Worm (Caenorhabditis elegans) whole organism, L1 larva: Measurements from ENCODE around the gene Y14H12B.1.

Experiments
- F16B12.6 ChIP-seq: fragments of 150-350 bp; optimal IDR thresholded peaks from 2 replicates; lab custom pipeline; 2014; ENCODE audit warnings: missing biosample characterization, missing genetic modification characterization
- Y116A8C.19 ChIP-seq: sonication (generic microtip); optimal IDR thresholded peaks from 2 replicates; lab custom pipeline; 2016; ENCODE audit warnings: missing compliant biosample characterization, missing genetic modification characterization, borderline replicate concordance
- alr-1 ChIP-seq: fragments of 200-800 bp; sonication (Bioruptor generic); optimal IDR thresholded peaks from 2 replicates; lab custom pipeline; 2018; ENCODE audit warnings: borderline replicate concordance, mild to moderate bottlenecking, missing genetic modification characterization, missing compliant biosample characterization
- aly-2 ChIP-seq: fragments of 150-350 bp; optimal IDR thresholded peaks from 2 replicates; lab custom pipeline; 2014; ENCODE audit warnings: missing biosample characterization, missing genetic modification characterization
- ama-1 ChIP-seq: fragments of 150-350 bp; optimal IDR thresholded peaks from 2 replicates; lab custom pipeline; 2014
- blmp-1 ChIP-seq: fragments of 150-350 bp; optimal IDR thresholded peaks from 2 replicates; lab custom pipeline; 2014; ENCODE audit warnings: missing biosample characterization, missing genetic modification characterization
- ceh-82 ChIP-seq, 3 experiments: fragments of 150-350 bp in 1 of 3; sonication (generic microtip) in 2 of 3; optimal IDR thresholded peaks; 2 replicates each; lab custom pipeline; 2014 to 2017; ENCODE audit warnings: missing biosample characterization in 3 of 3, missing genetic modification characterization in 3 of 3
- ceh-90 ChIP-seq: sonication (generic microtip); optimal IDR thresholded peaks from 2 replicates; lab custom pipeline; 2016; ENCODE audit warnings: missing genetic modification characterization, missing compliant biosample characterization
- ces-1 ChIP-seq: fragments of 150-350 bp; optimal IDR thresholded peaks from 2 replicates; lab custom pipeline; 2014; ENCODE audit warnings: missing biosample characterization, missing genetic modification reagents, missing genetic modification characterization
- dsc-1 ChIP-seq: sonication (generic microtip); optimal IDR thresholded peaks from 2 replicates; lab custom pipeline; 2016; ENCODE audit warnings: mild to moderate bottlenecking, missing genetic modification characterization, missing compliant biosample characterization
- efl-1 ChIP-seq, 4 experiments: fragments of 150-350 bp; optimal IDR thresholded peaks in 3 of 4; peaks in 1 of 4; 1 replicate in 1 of 4; 2 replicates in 3 of 4; lab custom pipeline; 2014; ENCODE audit warnings: missing biosample characterization in 2 of 4, missing genetic modification characterization in 2 of 4, missing genetic modification reagents in 2 of 4
- egl-13 ChIP-seq: sonication (generic microtip); optimal IDR thresholded peaks from 2 replicates; lab custom pipeline; 2016; ENCODE audit warnings: missing genotype, missing genetic modification reagents, missing genetic modification characterization, missing compliant biosample characterization
- egl-27 ChIP-seq, 2 experiments: fragments of 150-350 bp in 1 of 2; sonication (generic microtip); optimal IDR thresholded peaks; 3 replicates each; lab custom pipeline; 2017 to 2018; ENCODE audit warnings: missing biosample characterization in 2 of 2, missing genetic modification characterization in 2 of 2, missing genetic modification reagents in 2 of 2
- elt-2 ChIP-seq: sonication (generic microtip); optimal IDR thresholded peaks from 2 replicates; lab custom pipeline; 2016; ENCODE audit warnings: missing genetic modification characterization, mild to moderate bottlenecking, inconsistent platforms, missing compliant biosample characterization, missing genetic modification reagents
- fkh-4 ChIP-seq: sonication (generic microtip); optimal IDR thresholded peaks from 2 replicates; lab custom pipeline; 2016; ENCODE audit warnings: missing compliant biosample characterization, missing genetic modification characterization, borderline replicate concordance
- fkh-8 ChIP-seq: sonication (generic microtip); optimal IDR thresholded peaks from 2 replicates; lab custom pipeline; 2016; ENCODE audit warnings: mild to moderate bottlenecking, missing genetic modification characterization, missing compliant biosample characterization
- grh-1 ChIP-seq: fragments of 200-800 bp; sonication (Bioruptor generic); IDR thresholded peaks from 2 replicates; pipeline ENCODE4 v1.3.6; 2022; ENCODE audit warnings: missing genetic modification reagents, missing genetic modification characterization, missing compliant biosample characterization
- hlh-17 ChIP-seq: fragments of 200-800 bp; sonication (Bioruptor generic); optimal IDR thresholded peaks from 2 replicates; lab custom pipeline; 2018; ENCODE audit warnings: missing genetic modification characterization, mild to moderate bottlenecking, missing compliant biosample characterization, moderate library complexity, borderline replicate concordance
- hlh-4 ChIP-seq: sonication (generic microtip); optimal IDR thresholded peaks from 2 replicates; lab custom pipeline; 2016; ENCODE audit warnings: mild to moderate bottlenecking, missing genetic modification characterization, missing compliant biosample characterization
- hpl-2 ChIP-seq: fragments of 150-350 bp; optimal IDR thresholded peaks from 2 replicates; lab custom pipeline; 2014; ENCODE audit warnings: missing biosample characterization, missing genetic modification reagents, missing genetic modification characterization
- irx-1 ChIP-seq: sonication (generic microtip); optimal IDR thresholded peaks from 2 replicates; lab custom pipeline; 2016; ENCODE audit warnings: missing genetic modification characterization, missing compliant biosample characterization
- isw-1 ChIP-seq: fragments of 200-800 bp; sonication (Bioruptor generic); IDR thresholded peaks from 2 replicates; pipeline ENCODE4 v1.3.6; 2022; ENCODE audit warnings: missing genetic modification characterization, missing compliant biosample characterization
- lin-14 ChIP-seq: fragments of 200-800 bp; sonication (Bioruptor generic); optimal IDR thresholded peaks from 2 replicates; lab custom pipeline; 2018; ENCODE audit warnings: mild to moderate bottlenecking, missing genetic modification characterization, moderate library complexity, missing compliant biosample characterization
- lin-15B ChIP-seq: fragments of 150-350 bp; sonication (generic microtip); optimal IDR thresholded peaks from 3 replicates; lab custom pipeline; 2014; ENCODE audit warnings: missing biosample characterization, missing genetic modification characterization
- lir-3 ChIP-seq: sonication (generic microtip); optimal IDR thresholded peaks from 2 replicates; lab custom pipeline; 2016; ENCODE audit warnings: mild to moderate bottlenecking, missing genetic modification characterization, moderate library complexity, missing compliant biosample characterization; ENCODE audit not compliant: poor library complexity
- lsy-2 ChIP-seq, 2 experiments: fragments of 150-350 bp; optimal IDR thresholded peaks; 2 replicates each; lab custom pipeline; 2014; ENCODE audit warnings: missing biosample characterization in 2 of 2, missing genetic modification characterization in 2 of 2
- mab-9 ChIP-seq: fragments of 200-800 bp; sonication (Bioruptor generic); IDR thresholded peaks from 2 replicates; pipeline ENCODE4 v1.3.6; 2022; ENCODE audit warnings: missing genetic modification reagents, missing genetic modification characterization, missing compliant biosample characterization
- mep-1 ChIP-seq: fragments of 150-350 bp; optimal IDR thresholded peaks from 2 replicates; lab custom pipeline; 2014; ENCODE audit warnings: missing biosample characterization, missing genetic modification characterization
- nhr-11 ChIP-seq: fragments of 150-350 bp; optimal IDR thresholded peaks from 2 replicates; lab custom pipeline; 2014; ENCODE audit warnings: missing biosample characterization, missing genetic modification characterization
- nhr-19 ChIP-seq: fragments of 200-800 bp; sonication (Bioruptor generic); conservative IDR thresholded peaks from 2 replicates; pipeline ENCODE4 v1.3.6; 2022; ENCODE audit warnings: missing genetic modification characterization, missing compliant biosample characterization
- nhr-237 ChIP-seq: fragments of 150-350 bp; optimal IDR thresholded peaks from 2 replicates; lab custom pipeline; 2014; ENCODE audit warnings: missing biosample characterization, missing genetic modification characterization
- nhr-28 ChIP-seq: fragments of 150-350 bp; optimal IDR thresholded peaks from 2 replicates; lab custom pipeline; 2014; ENCODE audit warnings: missing biosample characterization, missing genetic modification characterization
- nhr-77 ChIP-seq: fragments of 150-350 bp; optimal IDR thresholded peaks from 2 replicates; lab custom pipeline; 2014; ENCODE audit warnings: missing biosample characterization, missing genetic modification characterization
- nhr-84 ChIP-seq: sonication (generic microtip); optimal IDR thresholded peaks from 2 replicates; lab custom pipeline; 2017; ENCODE audit warnings: missing biosample characterization, missing genetic modification characterization
- nhr-90 ChIP-seq: sonication (generic microtip); optimal IDR thresholded peaks from 2 replicates; lab custom pipeline; 2016; ENCODE audit warnings: mild to moderate bottlenecking, missing genetic modification characterization, missing compliant biosample characterization; ENCODE audit not compliant: poor library complexity
- pax-3 ChIP-seq: fragments of 200-800 bp; sonication (Bioruptor generic); optimal IDR thresholded peaks from 2 replicates; lab custom pipeline; 2018; ENCODE audit warnings: mild to moderate bottlenecking, missing genetic modification characterization, moderate library complexity, missing compliant biosample characterization
- rnt-1 ChIP-seq: sonication (generic microtip); optimal IDR thresholded peaks from 2 replicates; lab custom pipeline; 2016; ENCODE audit warnings: mild to moderate bottlenecking, missing genetic modification characterization, moderate library complexity, missing compliant biosample characterization
- skn-1 ChIP-seq: fragments of 150-350 bp; optimal IDR thresholded peaks from 2 replicates; lab custom pipeline; 2014; ENCODE audit warnings: missing biosample characterization, missing genetic modification characterization
- snu-23 ChIP-seq: sonication (generic microtip); optimal IDR thresholded peaks from 2 replicates; lab custom pipeline; 2016; ENCODE audit warnings: missing genetic modification characterization, missing compliant biosample characterization
- sox-4 ChIP-seq: sonication (generic microtip); optimal IDR thresholded peaks from 2 replicates; lab custom pipeline; 2016; ENCODE audit warnings: missing genetic modification characterization, missing compliant biosample characterization
- sup-37 ChIP-seq: fragments of 200-800 bp; sonication (Bioruptor generic); optimal IDR thresholded peaks from 2 replicates; lab custom pipeline; 2018; ENCODE audit warnings: mild to moderate bottlenecking, missing genetic modification characterization, missing compliant biosample characterization
- swsn-7 ChIP-seq: sonication (generic microtip); optimal IDR thresholded peaks from 2 replicates; lab custom pipeline; 2016; ENCODE audit warnings: missing genetic modification characterization, missing compliant biosample characterization
- tbx-2 ChIP-seq: sonication (generic microtip); optimal IDR thresholded peaks from 2 replicates; lab custom pipeline; 2016; ENCODE audit warnings: missing genetic modification characterization, missing compliant biosample characterization
- tlp-1 ChIP-seq: fragments of 150-350 bp; optimal IDR thresholded peaks from 2 replicates; lab custom pipeline; 2014; ENCODE audit warnings: missing biosample characterization, missing genetic modification characterization
- unc-30 ChIP-seq: sonication (generic microtip); optimal IDR thresholded peaks from 2 replicates; lab custom pipeline; 2017; ENCODE audit warnings: missing biosample characterization, missing genetic modification characterization
- xbp-1 ChIP-seq: sonication (generic microtip); optimal IDR thresholded peaks from 2 replicates; lab custom pipeline; 2016; ENCODE audit warnings: missing genetic modification characterization, missing compliant biosample characterization
- ztf-11 ChIP-seq, 2 experiments: sonication (generic microtip); optimal IDR thresholded peaks; 2 replicates each; lab custom pipeline; 2016 to 2017; ENCODE audit warnings: missing genetic modification characterization in 2 of 2, missing biosample characterization in 1 of 2, missing compliant biosample characterization in 1 of 2
- ztf-4 ChIP-seq: fragments of 150-350 bp; optimal IDR thresholded peaks from 2 replicates; lab custom pipeline; 2014; ENCODE audit warnings: missing biosample characterization, missing genetic modification characterization

The Y14H12B.1 gene

DNA sequence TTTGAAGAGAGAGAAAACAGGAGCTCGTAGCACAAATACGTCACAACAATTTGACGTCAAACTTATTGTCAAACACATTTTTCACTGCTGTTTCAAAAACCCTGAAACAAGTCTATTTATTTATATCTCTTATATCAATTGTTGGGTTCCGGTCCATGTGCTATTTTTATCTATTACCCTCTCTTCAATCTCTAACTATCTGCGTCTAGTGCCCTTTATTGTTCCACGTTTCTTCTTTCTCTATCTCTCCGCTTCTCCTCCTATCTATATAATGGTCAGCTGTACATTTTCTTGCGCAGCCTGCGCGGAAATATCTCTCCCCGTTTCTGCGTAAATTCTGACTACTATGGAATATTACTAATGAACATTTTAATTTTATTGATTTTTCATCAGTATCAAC lies 37.3 kb upstream of the Y14H12B.1 start (continued):
- TF ChIP-seq efl-1 (optimal IDR thresholded peaks at IDR 0.05; lab: Kevin White, UChicago) (peak; percentile 56 to 62), efl-1 (GFP tag; optimal IDR thresholded peaks at IDR 0.05 in 1 of 2; lab: Kevin White, UChicago) (peak; percentile 32 to 49), tbx-2 (tag; lab: Kevin White, UChicago) (peak; percentile 55), nhr-28 (tag; lab: Kevin White, UChicago) (no peak), irx-1 (tag; lab: Kevin White, UChicago) (no peak), nhr-84 (no peak), unc-30 (tag; lab: Kevin White, UChicago) (no peak)

DNA sequence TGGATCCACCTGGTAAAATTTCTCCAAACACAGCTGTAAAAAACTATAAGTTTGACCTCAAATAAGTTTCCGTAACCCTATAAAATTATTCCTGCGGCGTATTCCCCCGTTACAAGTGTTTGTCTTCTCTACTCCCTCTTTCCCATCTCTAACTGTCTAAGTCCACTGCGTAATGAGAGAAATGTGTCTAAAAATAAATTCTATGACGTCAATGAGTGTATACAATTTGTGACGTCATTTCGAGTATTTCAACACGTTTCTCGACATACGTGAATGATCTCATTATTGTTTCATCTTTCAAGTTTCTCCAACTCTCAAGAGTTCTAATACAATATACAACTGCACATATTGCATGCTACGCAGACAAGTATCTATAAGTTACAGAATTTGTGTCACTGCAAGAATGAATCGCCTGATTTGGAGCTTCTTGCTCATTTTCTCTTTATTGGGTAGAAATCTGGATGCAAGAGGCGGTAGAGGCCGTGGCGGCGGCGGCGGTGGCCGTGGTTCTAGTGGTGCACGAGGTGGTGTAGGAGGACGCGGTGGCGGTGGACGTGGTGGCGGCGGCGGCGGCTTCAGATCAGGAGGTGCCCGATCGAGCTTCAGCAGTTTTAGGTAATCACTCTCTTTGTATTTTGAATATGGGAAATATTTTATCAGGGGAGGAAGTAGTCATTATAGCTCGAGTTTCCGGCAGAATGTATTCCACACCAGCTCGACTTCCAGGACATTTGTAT lies 36.3 kb upstream of the Y14H12B.1 start, which contains the start of gene F53C3.6:
TSS of gene F53C3.6 (plus strand) at position 385 of the 737 bp plus-strand sequence.
- peak; percentile 24 for TF ChIP-seq nhr-11 (tag; lab: Kevin White, UChicago)
- TF ChIP-seq isw-1 (GFP tag; lab: Robert Waterston, UW) = peak; percentile 48; the same call in 1 of the 2 replicates
- no peak for TF ChIP-seq unc-30 (tag; lab: Kevin White, UChicago)
- TF ChIP-seq elt-2 (tag; lab: Kevin White, UChicago) = peak; percentile 4
- TF ChIP-seq mab-9 = no peak
- TF ChIP-seq snu-23 (GFP tag; lab: Kevin White, UChicago) = peak; percentile 61
- TF ChIP-seq nhr-77 (tag; lab: Kevin White, UChicago) = peak; percentile 51
- TF ChIP-seq aly-2 (tag; lab: Kevin White, UChicago) = no peak
- no peak for TF ChIP-seq fkh-4 (tag; lab: Kevin White, UChicago)
- peak; percentile 71 for TF ChIP-seq mep-1 (tag; lab: Kevin White, UChicago)
- peak; percentile 72 for TF ChIP-seq lir-3
- no peak for TF ChIP-seq Y116A8C.19 (tag; lab: Kevin White, UChicago)
- no peak for TF ChIP-seq sup-37 (GFP tag; lab: Kevin White, UChicago)
- TF ChIP-seq fkh-8 (tag; lab: Kevin White, UChicago) = peak; percentile 61
- TF ChIP-seq grh-1 (GFP tag; lab: Robert Waterston, UW) = peak; percentile 40
- TF ChIP-seq hlh-17 (GFP tag; lab: Kevin White, UChicago) = no peak
- no peak for TF ChIP-seq nhr-237 (tag; lab: Kevin White, UChicago)
- TF ChIP-seq nhr-19 (GFP tag; lab: Robert Waterston, UW) = peak; percentile 53
- peak; percentile 69 for TF ChIP-seq swsn-7
- no peak for TF ChIP-seq F16B12.6
- TF ChIP-seq blmp-1 = peak; percentile 41
- no peak for TF ChIP-seq alr-1 (tag; lab: Kevin White, UChicago)
- TF ChIP-seq nhr-90 (tag; lab: Kevin White, UChicago) = peak; percentile 21
- TF ChIP-seq skn-1 (tag; lab: Kevin White, UChicago) = peak; percentile 70
- peak in 2 of 3 experiments; percentile 36 to 67 for TF ChIP-seq ceh-82 (tag; optimal IDR thresholded peaks at IDR 0.05; lab: Kevin White, UChicago)
- TF ChIP-seq sox-4 (tag; lab: Kevin White, UChicago) = peak; percentile 48
- TF ChIP-seq hpl-2 (GFP tag; lab: Kevin White, UChicago) = no peak
- peak; percentile 65 for TF ChIP-seq tbx-2 (tag; lab: Kevin White, UChicago)
- peak; percentile 63 to 67 for TF ChIP-seq efl-1 (optimal IDR thresholded peaks at IDR 0.05; lab: Kevin White, UChicago)
- TF ChIP-seq efl-1 (GFP tag; optimal IDR thresholded peaks at IDR 0.05 in 1 of 2; lab: Kevin White, UChicago) = peak; percentile 42 to 87
- no peak for TF ChIP-seq ztf-11 (tag; optimal IDR thresholded peaks at IDR 0.05; lab: Kevin White, UChicago)
- TF ChIP-seq tlp-1 = no peak
- peak; percentile 60 for TF ChIP-seq ztf-4 (tag; lab: Kevin White, UChicago)
- TF ChIP-seq egl-13 = peak; percentile 64
- peak; percentile 64 for TF ChIP-seq xbp-1 (tag; lab: Kevin White, UChicago)
- TF ChIP-seq ceh-90 (tag; lab: Kevin White, UChicago) = no peak
- no peak for TF ChIP-seq lin-15B (tag; lab: Kevin White, UChicago)
- peak; percentile 37 for TF ChIP-seq rnt-1 (tag; lab: Kevin White, UChicago)
- peak; percentile 77 for TF ChIP-seq lsy-2 (tag; optimal IDR thresholded peaks at IDR 0.05; lab: Kevin White, UChicago)
- TF ChIP-seq dsc-1 (tag; lab: Kevin White, UChicago) = peak; percentile 71
- TF ChIP-seq ces-1 (GFP tag; lab: Kevin White, UChicago) = peak; percentile 71
- peak; percentile 50 to 67 for TF ChIP-seq egl-27 (tag; optimal IDR thresholded peaks at IDR 0.05; lab: Kevin White, UChicago)
- peak; percentile 44 for TF ChIP-seq irx-1 (tag; lab: Kevin White, UChicago)
- TF ChIP-seq pax-3 (tag; lab: Kevin White, UChicago) = peak; percentile 11
- TF ChIP-seq hlh-4 (tag; lab: Kevin White, UChicago) = no peak
- TF ChIP-seq ama-1 (lab: Kevin White, UChicago) = no peak
- no peak for TF ChIP-seq nhr-84
- TF ChIP-seq lin-14 (GFP tag; lab: Kevin White, UChicago) = peak; percentile 95
